Worm (Caenorhabditis elegans) whole organism, mixed stage, embryonic: ENCODE data around the gene cdc-25.4.

Source experiments
- lin-13 ChIP-seq: fragments of 150-350 bp; optimal IDR thresholded peaks from 2 replicates; lab custom pipeline; 2014; ENCODE audit warnings: missing biosample characterization, missing genetic modification characterization
- lin-32 ChIP-seq: fragments of 200-800 bp; sonication (Bioruptor generic); optimal IDR thresholded peaks from 2 replicates; lab custom pipeline; 2018; ENCODE audit warnings: mild to moderate bottlenecking, missing genetic modification characterization, missing compliant biosample characterization
- lsy-2 ChIP-seq: fragments of 150-350 bp; optimal IDR thresholded peaks from 2 replicates; lab custom pipeline; 2014; ENCODE audit warnings: missing biosample characterization, missing genetic modification characterization
- nhr-237 ChIP-seq: fragments of 150-350 bp; optimal IDR thresholded peaks from 2 replicates; lab custom pipeline; 2014; ENCODE audit warnings: missing biosample characterization, missing genetic modification characterization
- nhr-28 ChIP-seq: fragments of 150-350 bp; optimal IDR thresholded peaks from 2 replicates; lab custom pipeline; 2014; ENCODE audit warnings: missing biosample characterization, missing genetic modification characterization
- pha-4 ChIP-seq: fragments of 150-350 bp; optimal IDR thresholded peaks from 2 replicates; lab custom pipeline; 2018; ENCODE audit warnings: missing biosample characterization, missing genetic modification reagents, missing genetic modification characterization
- ztf-11 ChIP-seq: fragments of 150-350 bp; optimal IDR thresholded peaks from 2 replicates; lab custom pipeline; 2014; ENCODE audit warnings: missing biosample characterization, missing genetic modification characterization

ce11 chrII:10139177-10139640 lies 50.1 kb downstream of the cdc-25.4 start, which contains the start of gene asah-2:
- TF ChIP-seq ztf-11 (tag; lab: Kevin White, UChicago): no peak
- TF ChIP-seq pha-4 (tag; lab: Kevin White, UChicago): no peak
- no peak for TF ChIP-seq lin-32
- no peak for TF ChIP-seq nhr-237
- TF ChIP-seq nhr-28 (tag; lab: Kevin White, UChicago): no peak
- no peak for TF ChIP-seq lin-13 (tag; lab: Kevin White, UChicago)
- TF ChIP-seq lsy-2 (tag; lab: Kevin White, UChicago): no peak
